Worm (Caenorhabditis elegans) whole organism, L3 larva: ENCODE data around the gene bec-1.
A peak's percentile ranks its signal among the peaks of the same experiment; 100 is the strongest.

ENCODE experiments used
- egl-27 ChIP-seq: sonication (generic microtip); optimal IDR thresholded peaks from 4 replicates; lab custom pipeline; 2017; ENCODE audit warnings: missing biosample characterization, missing genetic modification reagents, missing genetic modification characterization
- egl-5 ChIP-seq: fragments of 150-350 bp; optimal IDR thresholded peaks from 2 replicates; lab custom pipeline; 2017; ENCODE audit warnings: missing biosample characterization, missing genetic modification reagents, missing genetic modification characterization, inconsistent platforms
- fos-1 ChIP-seq: fragments of 150-350 bp; optimal IDR thresholded peaks from 2 replicates; lab custom pipeline; 2014; ENCODE audit warnings: missing biosample characterization, missing genetic modification characterization
- lin-39 ChIP-seq: fragments of 150-350 bp; optimal IDR thresholded peaks from 2 replicates; lab custom pipeline; 2018; ENCODE audit warnings: missing biosample characterization, missing genetic modification reagents, missing genetic modification characterization
- mdl-1 ChIP-seq: fragments of 150-350 bp; optimal IDR thresholded peaks from 2 replicates; lab custom pipeline; 2014; ENCODE audit warnings: missing biosample characterization, missing genetic modification characterization
- nhr-28 ChIP-seq: fragments of 150-350 bp; optimal IDR thresholded peaks from 2 replicates; lab custom pipeline; 2014; ENCODE audit warnings: missing biosample characterization, missing genetic modification characterization
- nhr-76 ChIP-seq: fragments of 150-350 bp; sonication (generic microtip); optimal IDR thresholded peaks from 5 replicates; lab custom pipeline; 2014; ENCODE audit warnings: missing biosample characterization, missing genetic modification characterization
- pha-4 ChIP-seq: fragments of 150-350 bp; optimal IDR thresholded peaks from 2 replicates; lab custom pipeline; 2014; ENCODE audit warnings: missing biosample characterization, missing genetic modification reagents, missing genetic modification characterization
- ztf-11 ChIP-seq: fragments of 150-350 bp; optimal IDR thresholded peaks from 2 replicates; lab custom pipeline; 2014; ENCODE audit warnings: missing biosample characterization, missing genetic modification characterization

- TF ChIP-seq pha-4 (tag; lab: Kevin White, UChicago): peak; percentile 51
- no peak for TF ChIP-seq mdl-1
- no peak for TF ChIP-seq egl-5 (tag; lab: Kevin White, UChicago)
- no peak for TF ChIP-seq nhr-28 (tag; lab: Kevin White, UChicago)
- TF ChIP-seq lin-39 (tag; lab: Kevin White, UChicago): no peak
- no peak for TF ChIP-seq ztf-11 (tag; lab: Kevin White, UChicago)
- no peak for TF ChIP-seq fos-1 (tag; lab: Kevin White, UChicago)
- no peak for TF ChIP-seq egl-27
- TF ChIP-seq nhr-76: no peak
These were observed 2.1 kb upstream of the bec-1 start for ce11 chrIV:5666115-5667028.
